Fruit fly (Drosophila melanogaster): Measurements from ENCODE around the gene ScsbetaG.

The ScsbetaG gene

DNA sequence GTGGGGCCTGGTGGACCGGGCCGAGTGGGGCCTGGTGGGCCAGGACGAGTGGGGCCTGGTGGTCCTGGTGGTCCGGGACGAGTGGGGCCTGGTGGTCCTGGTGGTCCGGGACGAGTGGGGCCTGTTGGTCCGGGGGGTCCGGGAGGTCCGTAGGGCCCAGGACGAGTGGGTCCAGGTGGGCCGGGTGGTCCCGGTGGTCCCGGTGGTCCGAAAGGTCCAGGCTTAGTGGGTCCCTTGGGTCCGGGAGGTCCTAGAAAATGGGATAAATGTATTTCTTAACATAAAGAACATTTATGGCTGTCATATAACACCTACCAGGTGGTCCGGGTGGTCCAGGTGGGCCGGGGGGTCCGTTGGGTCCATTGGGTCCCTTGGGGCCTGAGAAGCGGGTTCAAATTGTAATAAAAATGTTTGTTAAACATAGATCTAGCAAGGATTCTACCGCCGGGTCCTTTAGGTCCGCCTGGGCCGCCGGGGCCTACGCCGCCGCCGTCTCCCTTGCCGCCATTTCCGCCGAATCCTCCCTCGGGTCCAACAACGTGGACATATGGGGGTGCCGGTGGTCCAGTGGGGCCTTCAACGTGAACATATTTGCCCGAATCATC is 22.8 kb downstream of the ScsbetaG start (continued):
- TF ChIP-seq abd-A (tag; optimal IDR thresholded peaks at IDR 0.05), result no peak
- 0 out of 3 replicates have a peak, but pooled peaks have one; percentile 14 for TF ChIP-seq zen2 (GFP tag; IDR thresholded peaks at IDR 0.05; ENCODE audit: partially characterized antibody)
- no peak for TF ChIP-seq dati (GFP tag; IDR thresholded peaks at IDR 0.05)
- TF ChIP-seq CG8089 (GFP tag; optimal IDR thresholded peaks at IDR 0.05), result no peak
- no peak for TF ChIP-seq CG11695 (GFP tag; IDR thresholded peaks at IDR 0.05)
- TF ChIP-seq CG14710 (tag; optimal IDR thresholded peaks at IDR 0.05), result no peak
- TF ChIP-seq org-1 (GFP tag; optimal IDR thresholded peaks at IDR 0.05), result no peak
- no peak for TF ChIP-seq CG12155 (GFP tag; optimal IDR thresholded peaks at IDR 0.05)
- TF ChIP-seq klu (GFP tag; IDR thresholded peaks at IDR 0.05), result no peak
- no peak for TF ChIP-seq unpg (GFP tag; optimal IDR thresholded peaks at IDR 0.05)
- TF ChIP-seq CG12769 (tag; optimal IDR thresholded peaks at IDR 0.05), result peak; percentile 5
- TF ChIP-seq Nf-YB (GFP tag; optimal IDR thresholded peaks at IDR 0.05), result no peak
- no peak for TF ChIP-seq CG9609 (GFP tag; optimal IDR thresholded peaks at IDR 0.05)
- no peak for TF ChIP-seq CG4820 (GFP tag; optimal IDR thresholded peaks at IDR 0.05)
- no peak for TF ChIP-seq CG2678 (tag; optimal IDR thresholded peaks at IDR 0.05)
- TF ChIP-seq CG7745 (tag; optimal IDR thresholded peaks at IDR 0.05), result no peak
- no peak for TF ChIP-seq CG9932 (GFP tag; IDR thresholded peaks at IDR 0.05)
- no peak for TF ChIP-seq CG8359 (GFP tag; optimal IDR thresholded peaks at IDR 0.05; ENCODE audit: borderline replicate concordance)
- no peak for TF ChIP-seq Hand (GFP tag; optimal IDR thresholded peaks at IDR 0.05)
- no peak for TF ChIP-seq pb (GFP tag; optimal IDR thresholded peaks at IDR 0.05)
- no peak for TF ChIP-seq CG3281 (GFP tag; optimal IDR thresholded peaks at IDR 0.05)
- TF ChIP-seq CG8388 (GFP tag; optimal IDR thresholded peaks at IDR 0.05), result no peak
- 0 out of 3 replicates have a peak, but pooled peaks have one; percentile 18 for TF ChIP-seq vnd (GFP tag; IDR thresholded peaks at IDR 0.05; ENCODE audit: partially characterized antibody)
- TF ChIP-seq Lhr (GFP tag; optimal IDR thresholded peaks at IDR 0.05), result no peak
- TF ChIP-seq CG7271 (tag; optimal IDR thresholded peaks at IDR 0.05), result no peak
- TF ChIP-seq gsb (GFP tag; IDR thresholded peaks at IDR 0.05), result no peak
- TF ChIP-seq CG6254 (GFP tag; optimal IDR thresholded peaks at IDR 0.05), result no peak
- no peak for TF ChIP-seq nerfin-1 (tag; optimal IDR thresholded peaks at IDR 0.05)
- no peak for TF ChIP-seq CG8924 (tag; optimal IDR thresholded peaks at IDR 0.05)
- no peak for TF ChIP-seq ftz-f1 (GFP tag; optimal IDR thresholded peaks at IDR 0.05)
- peak; percentile 47 for TF ChIP-seq Med (GFP tag)
- no peak for TF ChIP-seq CG34422 (GFP tag; IDR thresholded peaks at IDR 0.05)
- TF ChIP-seq Nf-YA (GFP tag; IDR thresholded peaks at IDR 0.05), result no peak
- TF ChIP-seq CG10274 (GFP tag; optimal IDR thresholded peaks at IDR 0.05), result no peak
- TF ChIP-seq tup (GFP tag; optimal IDR thresholded peaks at IDR 0.05), result no peak
- TF ChIP-seq CG9797 (GFP tag; optimal IDR thresholded peaks at IDR 0.05), result no peak
- 0 out of 3 replicates have a peak, but pooled peaks have one; percentile 20 for TF ChIP-seq knrl (GFP tag; IDR thresholded peaks at IDR 0.05; ENCODE audit: partially characterized antibody)
- TF ChIP-seq BtbVII (GFP tag; optimal IDR thresholded peaks at IDR 0.05), result no peak
- no peak for TF ChIP-seq odd (GFP tag; optimal IDR thresholded peaks at IDR 0.05)
- TF ChIP-seq ara (GFP tag; IDR thresholded peaks at IDR 0.05), result no peak
- TF ChIP-seq fd102C (GFP tag; optimal IDR thresholded peaks at IDR 0.05), result no peak
- TF ChIP-seq Ets65A (GFP tag), result peak; percentile 1
- TF ChIP-seq dysf (GFP tag; IDR thresholded peaks at IDR 0.05), result 0 out of 3 replicates have a peak, but pooled peaks have one; percentile 25
- no peak for TF ChIP-seq CG9817 (tag; optimal IDR thresholded peaks at IDR 0.05)

Data from whole organism, embryonic.